Worm (Caenorhabditis elegans): ENCODE measurements around the gene H41C03.1.

DNA sequence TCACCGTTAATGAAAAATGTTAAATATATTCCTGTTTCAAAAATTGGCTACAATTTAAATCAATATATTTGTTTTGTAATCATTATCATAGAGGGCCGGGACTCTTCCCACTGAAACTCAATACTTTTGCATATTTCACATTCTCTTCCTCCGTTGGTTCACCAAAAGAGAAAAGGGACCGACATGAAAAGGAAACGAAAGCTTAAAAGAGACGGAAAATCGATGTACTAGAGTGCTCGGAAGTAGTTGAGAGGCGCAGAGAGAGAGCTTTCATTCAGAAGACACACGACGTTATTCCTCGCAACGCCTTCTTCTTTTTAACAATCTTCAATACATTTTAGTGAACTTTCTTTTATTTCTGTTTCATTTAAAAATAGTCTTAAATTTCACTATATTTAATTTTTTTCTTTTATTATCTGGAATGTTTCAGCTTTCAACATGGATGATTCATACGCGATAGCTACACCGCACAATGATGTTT lies 33.9 kb upstream of the H41C03.1 start, which contains the start of gene ehs-1:
- TF ChIP-seq snpc-4 (tag; optimal IDR thresholded peaks at IDR 0.05) (no peak), lin-13 (GFP tag; optimal IDR thresholded peaks at IDR 0.05) (no peak)
